Comparison of ENCODE assay signal across 4 worm cellular contexts in the genomic region with DNA sequence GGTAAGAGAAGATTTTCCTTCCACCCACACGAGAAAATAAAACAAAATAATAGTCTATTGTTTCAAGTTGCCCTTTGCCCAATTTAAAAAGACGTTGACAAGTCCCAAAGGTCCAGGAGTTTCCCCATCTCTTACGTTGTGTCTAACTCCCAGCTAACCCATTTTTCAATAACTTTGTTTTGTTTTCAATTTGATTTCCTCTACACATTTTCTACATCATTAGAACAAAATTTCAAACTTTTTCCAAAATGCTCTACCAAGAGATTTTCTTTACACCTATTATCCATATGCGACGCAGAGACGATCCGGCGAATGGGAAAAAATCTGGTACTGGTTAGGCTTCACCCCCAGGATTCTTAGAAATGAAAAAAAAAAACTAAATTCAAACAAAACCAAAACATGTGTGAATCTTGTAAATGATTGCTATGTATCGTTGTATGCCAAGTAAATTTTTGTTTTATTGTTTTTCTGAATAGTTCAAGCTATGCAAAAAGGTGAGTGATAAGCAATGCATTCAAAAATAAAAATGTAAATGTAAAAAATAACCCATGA.
TF ChIP-seq lines count a peak whose summit lies in the region.

No protein-coding gene starts in this region.

TF ChIP-seq in whole organism, L1 larva, 84 proteins besides CTCF, POLR2A, EP300 and RAD21:
- TF ChIP-seq unc-86 (tag; optimal IDR thresholded peaks at IDR 0.05; lab: Kevin White, UChicago), result no peak
- TF ChIP-seq fos-1 (tag; optimal IDR thresholded peaks at IDR 0.05; lab: Kevin White, UChicago), result no peak
- no peak for TF ChIP-seq rnt-1 (tag; optimal IDR thresholded peaks at IDR 0.05; lab: Kevin White, UChicago)
- peak; percentile 32 for TF ChIP-seq lin-14 (GFP tag; optimal IDR thresholded peaks at IDR 0.05; lab: Kevin White, UChicago)
- no peak for TF ChIP-seq nhr-20 (tag; optimal IDR thresholded peaks at IDR 0.05; lab: Kevin White, UChicago)
- peak; percentile 85 for TF ChIP-seq fkh-4 (tag; optimal IDR thresholded peaks at IDR 0.05; lab: Kevin White, UChicago; ENCODE audit: borderline replicate concordance)
- TF ChIP-seq tbx-2 (tag; optimal IDR thresholded peaks at IDR 0.05; lab: Kevin White, UChicago), result peak; percentile 31
- no peak for TF ChIP-seq lsy-2 (tag; optimal IDR thresholded peaks at IDR 0.05; lab: Kevin White, UChicago)
- TF ChIP-seq grh-1 (GFP tag; IDR thresholded peaks at IDR 0.05; lab: Robert Waterston, UW), result no peak
- peak; percentile 98 for TF ChIP-seq dsc-1 (tag; optimal IDR thresholded peaks at IDR 0.05; lab: Kevin White, UChicago)
- TF ChIP-seq nhr-85 (tag; lab: Kevin White, UChicago), result no peak

TF ChIP-seq in whole organism, L4 larva, 104 proteins besides CTCF, POLR2A, EP300 and RAD21:
- TF ChIP-seq T20F7.1 (GFP tag; optimal IDR thresholded peaks at IDR 0.05; lab: Kevin White, UChicago) (no peak), zag-1 (tag; optimal IDR thresholded peaks at IDR 0.05; lab: Kevin White, UChicago) (no peak), ces-1 (GFP tag; optimal IDR thresholded peaks at IDR 0.05; lab: Kevin White, UChicago) (peak; percentile 2), lir-3 (tag; optimal IDR thresholded peaks at IDR 0.05; lab: Kevin White, UChicago) (no peak)

TF ChIP-seq in whole organism, late embryonic, 69 proteins besides CTCF, POLR2A, EP300 and RAD21:
- TF ChIP-seq madf-2 (tag; optimal IDR thresholded peaks at IDR 0.05; lab: Kevin White, UChicago), result no peak
- TF ChIP-seq nfya-1 (tag; optimal IDR thresholded peaks at IDR 0.05; lab: Kevin White, UChicago), result no peak
- no peak for TF ChIP-seq ceh-34 (tag; optimal IDR thresholded peaks at IDR 0.05; lab: Kevin White, UChicago)
- peak; percentile 52 for TF ChIP-seq unc-42 (tag; optimal IDR thresholded peaks at IDR 0.05; lab: Kevin White, UChicago)
- TF ChIP-seq pqm-1 (tag; optimal IDR thresholded peaks at IDR 0.05; lab: Kevin White, UChicago), result no peak

TF ChIP-seq in whole organism, mixed stage, embryonic, 35 proteins besides CTCF, POLR2A, EP300 and RAD21:
- TF ChIP-seq ces-1 (GFP tag; optimal IDR thresholded peaks at IDR 0.05; lab: Kevin White, UChicago), result peak; percentile 75
- TF ChIP-seq elt-3 (tag; optimal IDR thresholded peaks at IDR 0.05; lab: Kevin White, UChicago), result no peak

Comparison
In these comparisons a context has a peak if more than half of its experiments do, and no peak if none do; other contexts are left out.
1. Of the 29 proteins assayed by ChIP-seq in both whole organism, L4 larva and whole organism, L1 larva: peak only in whole organism, L4 larva: ces-1; only in whole organism, L1 larva: none; in both: none; in neither: 28.